Worm (Caenorhabditis elegans) whole organism, early embryonic: ENCODE measurements around the gene srgp-1.

Experiments used
- B0310.2 ChIP-seq: sonication (generic microtip); optimal IDR thresholded peaks from 2 replicates; lab custom pipeline; 2016; ENCODE audit warnings: mild to moderate bottlenecking, missing genetic modification characterization, missing compliant biosample characterization
- F13C5.2 ChIP-seq: sonication (generic microtip); optimal IDR thresholded peaks from 2 replicates; lab custom pipeline; 2017; ENCODE audit warnings: mild to moderate bottlenecking, missing genetic modification characterization, inconsistent platforms, missing compliant biosample characterization
- aly-1 ChIP-seq: sonication (generic microtip); optimal IDR thresholded peaks from 2 replicates; lab custom pipeline; 2016; ENCODE audit warnings: missing genetic modification characterization, missing compliant biosample characterization
- ama-1 ChIP-seq: fragments of 150-350 bp; optimal IDR thresholded peaks from 2 replicates; lab custom pipeline; 2014
- ceh-13 ChIP-seq: fragments of 200-800 bp; sonication (Bioruptor generic); optimal IDR thresholded peaks from 2 replicates; lab custom pipeline; 2018; ENCODE audit warnings: mild to moderate bottlenecking, missing genetic modification characterization, missing compliant biosample characterization
- ceh-36 ChIP-seq: sonication (generic microtip); optimal IDR thresholded peaks from 2 replicates; lab custom pipeline; 2016; ENCODE audit warnings: missing genetic modification characterization, inconsistent platforms, missing compliant biosample characterization
- ets-7 ChIP-seq: sonication (generic microtip); optimal IDR thresholded peaks from 2 replicates; lab custom pipeline; 2016; ENCODE audit warnings: missing genotype, missing genetic modification characterization, missing compliant biosample characterization
- flt-1 ChIP-seq: fragments of 200-800 bp; sonication (Bioruptor generic); IDR thresholded peaks from 2 replicates; pipeline ENCODE4 v1.3.6; 2022; ENCODE audit warnings: missing genetic modification characterization, missing compliant biosample characterization
- hmbx-1 ChIP-seq: sonication (generic microtip); optimal IDR thresholded peaks from 2 replicates; lab custom pipeline; 2016; ENCODE audit warnings: mild to moderate bottlenecking, missing genetic modification characterization, missing compliant biosample characterization
- hmg-4 ChIP-seq: fragments of 200-800 bp; sonication (Bioruptor generic); optimal IDR thresholded peaks from 2 replicates; lab custom pipeline; 2018; ENCODE audit warnings: mild to moderate bottlenecking, missing genetic modification characterization, missing compliant biosample characterization
- hnd-1 ChIP-seq: sonication (generic microtip); optimal IDR thresholded peaks from 2 replicates; lab custom pipeline; 2016; ENCODE audit warnings: missing genetic modification characterization, missing compliant biosample characterization
- pes-1 ChIP-seq: fragments of 200-800 bp; sonication (Bioruptor generic); IDR thresholded peaks from 2 replicates; pipeline ENCODE4 v1.3.6; 2022; ENCODE audit warnings: missing genetic modification reagents, missing genetic modification characterization, missing compliant biosample characterization
- scrt-1 ChIP-seq: fragments of 200-800 bp; sonication (Bioruptor generic); IDR thresholded peaks from 2 replicates; pipeline ENCODE4 v1.3.6; 2022; ENCODE audit warnings: missing genetic modification characterization, missing compliant biosample characterization
- sea-1 ChIP-seq: fragments of 200-800 bp; sonication (Bioruptor generic); conservative IDR thresholded peaks from 2 replicates; pipeline ENCODE4 v1.3.6; 2022; ENCODE audit warnings: missing genetic modification characterization, missing compliant biosample characterization
- tbx-11 ChIP-seq: fragments of 200-800 bp; sonication (Bioruptor generic); IDR thresholded peaks from 2 replicates; pipeline ENCODE4 v1.3.6; 2022; ENCODE audit warnings: missing genetic modification characterization, missing compliant biosample characterization
- tbx-37 ChIP-seq: fragments of 200-800 bp; sonication (Bioruptor generic); conservative IDR thresholded peaks from 2 replicates; pipeline ENCODE4 v1.3.6; 2022; ENCODE audit warnings: missing genetic modification reagents, missing genetic modification characterization, missing compliant biosample characterization
- tra-4 ChIP-seq: sonication (generic microtip); optimal IDR thresholded peaks from 2 replicates; lab custom pipeline; 2017; ENCODE audit warnings: missing genetic modification characterization, missing compliant biosample characterization

The srgp-1 gene

ce11 chrIV:11597079-11597478, 26.8 kb downstream of the srgp-1 start:
- no peak for TF ChIP-seq hnd-1 (tag; lab: Kevin White, UChicago)
- no peak for TF ChIP-seq ama-1 (lab: Kevin White, UChicago)
- no peak for TF ChIP-seq ceh-13 (GFP tag; lab: Kevin White, UChicago)
- no peak for TF ChIP-seq hmg-4 (GFP tag; lab: Kevin White, UChicago)
- TF ChIP-seq hmbx-1 (tag; lab: Kevin White, UChicago), result no peak
- no peak for TF ChIP-seq F13C5.2 (tag; lab: Kevin White, UChicago)

- TF ChIP-seq B0310.2 (no peak), F13C5.2 (tag; lab: Kevin White, UChicago) (no peak), ets-7 (tag; lab: Kevin White, UChicago) (no peak), sea-1 (GFP tag; lab: Robert Waterston, UW) (no peak), tbx-37 (GFP tag; lab: Robert Waterston, UW) (no peak), hmg-4 (GFP tag; lab: Kevin White, UChicago) (no peak), tbx-11 (GFP tag; lab: Robert Waterston, UW) (no peak), ama-1 (lab: Kevin White, UChicago) (no peak), aly-1 (tag; lab: Kevin White, UChicago) (no peak), tra-4 (tag; lab: Kevin White, UChicago) (no peak), ceh-36 (tag; lab: Kevin White, UChicago) (no peak), hmbx-1 (tag; lab: Kevin White, UChicago) (no peak), flt-1 (no peak), scrt-1 (GFP tag; lab: Robert Waterston, UW) (no peak), hnd-1 (tag; lab: Kevin White, UChicago) (no peak), ceh-13 (GFP tag; lab: Kevin White, UChicago) (no peak)
Measured at ce11 chrIV:11599717-11600116, 29.4 kb downstream of the srgp-1 start.

DNA sequence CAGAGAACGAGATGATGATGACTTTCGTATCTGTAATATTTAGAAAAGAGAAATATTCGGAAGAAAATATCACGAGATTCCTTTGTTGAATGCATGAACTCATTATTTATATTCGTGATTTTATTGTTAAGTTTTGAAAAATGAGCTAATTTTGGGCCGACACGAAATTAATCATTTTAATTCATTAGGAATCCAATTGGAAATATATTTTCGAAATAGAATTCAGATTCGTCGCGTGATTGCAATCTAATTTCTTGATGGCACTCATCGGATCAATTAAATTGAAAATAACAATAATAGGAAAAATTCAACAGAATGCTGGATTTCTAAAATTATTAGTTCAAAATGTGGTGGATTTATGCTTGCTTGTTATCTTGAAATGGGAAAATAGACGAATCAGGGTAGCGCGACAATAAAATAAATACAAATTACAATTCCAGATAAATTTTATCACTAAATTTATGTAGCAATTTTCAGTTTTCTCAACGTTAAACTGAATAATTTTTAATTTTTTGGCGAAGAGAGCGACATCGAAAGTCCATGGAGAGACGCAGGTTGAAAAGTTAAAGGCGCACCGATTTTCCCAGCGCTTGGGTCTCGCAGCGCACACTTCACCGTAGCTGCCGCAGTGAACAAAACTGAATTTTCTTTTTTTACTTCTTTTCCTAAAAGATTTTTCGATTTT, 31.6 kb downstream of the srgp-1 start:
- TF ChIP-seq tra-4 (tag; lab: Kevin White, UChicago), result peak; percentile 41
- TF ChIP-seq aly-1 (tag; lab: Kevin White, UChicago), result no peak
- TF ChIP-seq ceh-36 (tag; lab: Kevin White, UChicago), result peak; percentile 11
- no peak for TF ChIP-seq ets-7 (tag; lab: Kevin White, UChicago)
- TF ChIP-seq scrt-1 (GFP tag; lab: Robert Waterston, UW), result no peak; the same call in 1 of the 2 replicates
- TF ChIP-seq ceh-13 (GFP tag; lab: Kevin White, UChicago), result no peak
- TF ChIP-seq sea-1 (GFP tag; lab: Robert Waterston, UW), result no peak
- peak; percentile 13 for TF ChIP-seq hnd-1 (tag; lab: Kevin White, UChicago)
- TF ChIP-seq hmbx-1 (tag; lab: Kevin White, UChicago), result peak; percentile 14
- TF ChIP-seq B0310.2, result peak; percentile 79
- peak; percentile 23 for TF ChIP-seq hmg-4 (GFP tag; lab: Kevin White, UChicago)
- 0 out of 2 replicates have a peak, but pooled peaks have one; percentile 12 for TF ChIP-seq flt-1
- TF ChIP-seq F13C5.2 (tag; lab: Kevin White, UChicago), result peak; percentile 72
- peak; percentile 38; the same call in 1 of the 2 replicates for TF ChIP-seq pes-1 (GFP tag; lab: Robert Waterston, UW)
- peak; percentile 71 for TF ChIP-seq ama-1 (lab: Kevin White, UChicago)
- TF ChIP-seq tbx-11 (GFP tag; lab: Robert Waterston, UW), result no peak
- TF ChIP-seq tbx-37 (GFP tag; lab: Robert Waterston, UW), result peak; percentile 30

DNA sequence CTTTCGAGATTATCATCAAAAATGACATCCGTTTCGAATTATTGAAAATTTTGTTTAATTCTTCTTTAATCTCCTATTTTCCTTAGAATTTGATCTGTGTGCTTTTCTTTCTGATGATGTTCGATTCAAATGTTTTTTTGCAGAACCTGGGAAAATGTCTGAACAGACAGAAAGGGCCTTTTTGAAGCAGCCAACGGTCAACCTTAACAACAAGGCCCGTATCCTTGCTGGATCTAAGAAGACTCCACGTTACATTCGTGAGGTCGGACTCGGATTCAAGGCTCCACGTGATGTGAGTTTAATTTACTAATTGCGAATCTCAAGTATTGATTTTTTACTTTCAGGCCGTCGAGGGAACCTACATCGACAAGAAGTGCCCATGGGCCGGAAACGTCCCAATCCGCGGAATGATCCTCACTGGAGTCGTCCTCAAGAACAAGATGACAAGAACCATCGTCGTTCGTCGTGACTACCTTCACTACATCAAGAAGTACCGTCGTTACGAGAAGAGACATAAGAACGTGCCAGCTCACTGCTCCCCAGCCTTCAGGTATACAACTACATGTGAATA, 32.3 kb downstream of the srgp-1 start, which contains the start of gene rps-11:
Gene rps-11, plus strand, starts transcription at position 144 of the 571 bp plus-strand sequence.
- no peak for TF ChIP-seq tra-4 (tag; lab: Kevin White, UChicago)
- no peak for TF ChIP-seq ceh-36 (tag; lab: Kevin White, UChicago)
- TF ChIP-seq tbx-37 (GFP tag; lab: Robert Waterston, UW), result no peak
- no peak for TF ChIP-seq hnd-1 (tag; lab: Kevin White, UChicago)
- TF ChIP-seq sea-1 (GFP tag; lab: Robert Waterston, UW), result no peak
- TF ChIP-seq pes-1 (GFP tag; lab: Robert Waterston, UW), result no peak
- no peak for TF ChIP-seq hmbx-1 (tag; lab: Kevin White, UChicago)
- TF ChIP-seq scrt-1 (GFP tag; lab: Robert Waterston, UW), result no peak
- no peak for TF ChIP-seq ets-7 (tag; lab: Kevin White, UChicago)
- no peak for TF ChIP-seq ceh-13 (GFP tag; lab: Kevin White, UChicago)
- no peak for TF ChIP-seq B0310.2
- TF ChIP-seq F13C5.2 (tag; lab: Kevin White, UChicago), result no peak
- TF ChIP-seq flt-1, result no peak
- TF ChIP-seq hmg-4 (GFP tag; lab: Kevin White, UChicago), result no peak
- no peak for TF ChIP-seq aly-1 (tag; lab: Kevin White, UChicago)
- no peak for TF ChIP-seq ama-1 (lab: Kevin White, UChicago)
- no peak for TF ChIP-seq tbx-11 (GFP tag; lab: Robert Waterston, UW)

DNA sequence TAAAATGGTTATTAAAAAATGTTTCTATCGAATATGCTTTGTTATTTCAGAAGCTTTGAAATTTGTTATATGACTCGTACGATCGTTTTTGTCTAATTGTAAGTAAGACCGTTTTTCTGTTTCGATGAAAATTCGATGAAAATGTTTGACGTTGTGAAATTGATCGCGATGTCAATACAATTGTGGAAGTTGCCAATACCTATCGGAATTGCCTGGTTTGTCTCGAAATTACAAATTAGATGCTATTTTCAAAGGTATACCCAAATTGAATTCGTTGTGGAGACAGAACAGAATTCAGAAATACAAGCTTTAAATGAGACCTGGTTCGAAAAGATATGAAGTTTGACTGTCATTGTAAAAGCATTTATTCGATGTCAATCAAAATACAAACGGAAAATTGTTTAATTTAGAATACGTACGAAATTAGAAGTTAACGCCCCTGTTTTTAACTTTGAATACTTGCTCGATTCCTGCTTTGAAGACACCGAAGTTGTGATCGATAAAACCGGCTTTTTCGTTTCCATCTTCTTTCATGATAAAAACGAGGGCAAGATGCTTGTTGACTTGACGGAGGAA, 33.1 kb downstream of the srgp-1 start:
- TF ChIP-seq hnd-1 (tag; lab: Kevin White, UChicago) (no peak), ceh-13 (GFP tag; lab: Kevin White, UChicago) (no peak), ceh-36 (tag; lab: Kevin White, UChicago) (no peak), scrt-1 (GFP tag; lab: Robert Waterston, UW) (no peak), tbx-11 (GFP tag; lab: Robert Waterston, UW) (no peak), B0310.2 (no peak), tbx-37 (GFP tag; lab: Robert Waterston, UW) (no peak), tra-4 (tag; lab: Kevin White, UChicago) (no peak), hmg-4 (GFP tag; lab: Kevin White, UChicago) (no peak), flt-1 (no peak), ama-1 (lab: Kevin White, UChicago) (no peak), ets-7 (tag; lab: Kevin White, UChicago) (no peak), aly-1 (tag; lab: Kevin White, UChicago) (no peak), hmbx-1 (tag; lab: Kevin White, UChicago) (no peak), sea-1 (GFP tag; lab: Robert Waterston, UW) (no peak)
